Worm (Caenorhabditis elegans): Measurements from ENCODE around the gene Y57G11C.8.

The Y57G11C.8 gene

DNA sequence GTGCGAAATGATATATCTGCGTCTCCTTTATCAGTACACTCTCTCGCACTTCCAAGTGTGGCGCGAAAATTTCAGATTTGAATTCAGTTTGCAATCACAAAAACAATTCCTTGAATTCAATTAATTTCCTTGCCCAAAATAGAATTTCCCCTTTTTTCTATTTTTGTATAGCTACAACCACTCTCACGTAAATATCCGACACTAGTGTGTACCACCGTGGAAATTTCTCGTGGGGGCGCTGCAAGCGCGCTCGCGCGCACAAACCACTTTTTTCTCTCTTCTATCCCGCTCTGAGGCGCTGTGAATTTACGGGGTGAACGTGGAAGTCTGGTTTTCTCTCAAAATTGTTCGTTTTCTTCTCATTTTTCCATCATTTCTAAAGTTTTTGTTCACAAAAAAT, at the start of gene Y57G11C.8:
TSS of gene Y57G11C.8 (plus strand) at position 301 of the 400 bp plus-strand sequence.
- TF ChIP-seq F13H6.1 (tag; optimal IDR thresholded peaks at IDR 0.05) (no peak), C38D4.7 (GFP tag; optimal IDR thresholded peaks at IDR 0.05) (no peak), mec-3 (tag; optimal IDR thresholded peaks at IDR 0.05; ENCODE audit: borderline replicate concordance) (no peak), ceh-45 (GFP tag; IDR thresholded peaks at IDR 0.05) (no peak), dmd-4 (tag; optimal IDR thresholded peaks at IDR 0.05; ENCODE audit: borderline replicate concordance) (no peak), elt-2 (tag; optimal IDR thresholded peaks at IDR 0.05) (no peak), lin-11 (tag; optimal IDR thresholded peaks at IDR 0.05) (no peak), ceh-30 (tag; optimal IDR thresholded peaks at IDR 0.05) (no peak), unc-86 (tag; optimal IDR thresholded peaks at IDR 0.05) (no peak), npax-4 (tag; optimal IDR thresholded peaks at IDR 0.05) (no peak), ceh-14 (tag; optimal IDR thresholded peaks at IDR 0.05) (no peak), sdc-2 (tag; optimal IDR thresholded peaks at IDR 0.05) (no peak), ztf-16 (tag; optimal IDR thresholded peaks at IDR 0.05) (no peak), ceh-2 (tag; optimal IDR thresholded peaks at IDR 0.05) (no peak), pha-2 (tag; optimal IDR thresholded peaks at IDR 0.05) (no peak), hlh-15 (tag; optimal IDR thresholded peaks at IDR 0.05) (no peak)

DNA sequence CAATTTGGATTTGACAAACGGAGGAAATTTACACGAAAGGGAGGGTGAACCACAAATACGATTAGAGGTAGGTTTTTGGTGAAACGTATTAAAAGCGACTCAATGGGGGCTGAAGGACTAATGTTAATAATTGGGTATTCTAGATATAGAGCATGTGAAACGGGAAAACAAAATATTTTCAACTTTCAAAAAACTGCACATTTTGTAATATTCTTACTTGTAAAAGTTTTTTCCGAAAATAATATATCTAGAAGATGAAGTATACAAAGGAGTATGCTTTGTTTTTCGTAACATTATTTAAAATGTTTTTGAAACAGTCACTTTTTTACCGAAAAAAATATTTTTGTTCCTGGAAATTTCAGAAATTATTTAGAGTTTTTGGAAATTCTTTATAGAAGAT, 39.7 kb upstream of the Y57G11C.8 start:
- no peak for TF ChIP-seq rnt-1 (tag; optimal IDR thresholded peaks at IDR 0.05)
- no peak for TF ChIP-seq ttx-3 (tag; optimal IDR thresholded peaks at IDR 0.05)
- TF ChIP-seq hlh-8 (tag; optimal IDR thresholded peaks at IDR 0.05), result no peak
- no peak for TF ChIP-seq sox-4 (tag; optimal IDR thresholded peaks at IDR 0.05)
- no peak for TF ChIP-seq elt-4 (tag; optimal IDR thresholded peaks at IDR 0.05)
- no peak for TF ChIP-seq T23F11.4 (GFP tag; optimal IDR thresholded peaks at IDR 0.05)
- TF ChIP-seq C08G9.2 (tag; optimal IDR thresholded peaks at IDR 0.05), result no peak
- TF ChIP-seq pqm-1 (tag; optimal IDR thresholded peaks at IDR 0.05), result no peak
- no peak for TF ChIP-seq ceh-48 (tag; optimal IDR thresholded peaks at IDR 0.05)
- TF ChIP-seq ref-2 (tag; optimal IDR thresholded peaks at IDR 0.05), result no peak
- no peak for TF ChIP-seq pax-1 (tag; optimal IDR thresholded peaks at IDR 0.05)
- TF ChIP-seq ama-1 (optimal IDR thresholded peaks at IDR 0.05), result no peak
- TF ChIP-seq tbx-2 (tag; optimal IDR thresholded peaks at IDR 0.05), result no peak
- no peak for TF ChIP-seq pat-9 (tag; optimal IDR thresholded peaks at IDR 0.05)
- TF ChIP-seq nfya-1 (tag; optimal IDR thresholded peaks at IDR 0.05), result no peak
- TF ChIP-seq syd-9 (tag; optimal IDR thresholded peaks at IDR 0.05), result no peak
- TF ChIP-seq pha-4 (tag; optimal IDR thresholded peaks at IDR 0.05), result no peak
- no peak for TF ChIP-seq unc-55 (GFP tag; optimal IDR thresholded peaks at IDR 0.05)

DNA sequence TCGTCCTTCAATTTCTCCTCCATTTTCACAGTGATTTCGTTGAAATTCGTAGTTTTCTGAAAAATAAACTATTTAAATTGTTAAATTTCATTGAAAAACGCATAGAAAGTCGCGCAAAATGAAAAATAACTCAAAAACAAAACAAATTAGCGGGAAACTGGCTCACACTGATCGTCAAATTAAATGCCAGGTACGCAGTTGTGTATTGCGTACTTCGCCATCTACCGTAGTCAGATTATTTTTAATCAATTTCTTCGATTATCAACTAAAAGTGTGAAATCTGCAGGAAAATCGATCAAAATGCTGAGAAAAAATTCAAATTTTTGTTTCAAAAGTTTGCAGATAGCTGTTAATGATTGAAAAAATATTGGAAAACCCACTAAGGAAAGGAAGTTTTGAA, 26.7 kb upstream of the Y57G11C.8 start, which contains the start of gene Y57G11C.499:
TSS of gene Y57G11C.499 (minus strand) at position 23 of the 400 bp plus-strand sequence.
- TF ChIP-seq ceh-9 (tag; optimal IDR thresholded peaks at IDR 0.05) (no peak), ceh-22 (tag; optimal IDR thresholded peaks at IDR 0.05) (no peak), ceh-2 (tag; optimal IDR thresholded peaks at IDR 0.05) (no peak), sox-4 (tag; optimal IDR thresholded peaks at IDR 0.05) (no peak), elt-2 (tag; optimal IDR thresholded peaks at IDR 0.05) (no peak), ceh-30 (tag; optimal IDR thresholded peaks at IDR 0.05) (no peak), hlh-13 (GFP tag; optimal IDR thresholded peaks at IDR 0.05) (no peak), sdc-2 (tag; optimal IDR thresholded peaks at IDR 0.05) (no peak), ets-4 (tag; optimal IDR thresholded peaks at IDR 0.05) (no peak), eyg-1 (tag; optimal IDR thresholded peaks at IDR 0.05) (no peak), ztf-16 (tag; optimal IDR thresholded peaks at IDR 0.05) (no peak), ama-1 (optimal IDR thresholded peaks at IDR 0.05) (no peak), unc-3 (GFP tag; conservative IDR thresholded peaks at IDR 0.05) (no peak), unc-3 (tag; optimal IDR thresholded peaks at IDR 0.05) (no peak), npax-4 (tag; optimal IDR thresholded peaks at IDR 0.05) (no peak), K02D7.2 (tag; optimal IDR thresholded peaks at IDR 0.05) (no peak), fkh-6 (tag; optimal IDR thresholded peaks at IDR 0.05) (no peak), nhr-232 (tag; optimal IDR thresholded peaks at IDR 0.05) (no peak), nhr-11 (tag; optimal IDR thresholded peaks at IDR 0.05) (no peak), unc-86 (tag; optimal IDR thresholded peaks at IDR 0.05) (no peak)
